Fruit fly (Drosophila melanogaster) S2 (cell line): ENCODE data around the gene Hsp70Bb.
"Not testable (repeated sequence)": the region's sequence is repeated elsewhere in the genome, so short reads cannot be mapped to it uniquely, and the experiment has no call there.

Source experiments
- CG8478 ChIP-seq: fragments of >200 bp; optimal IDR thresholded peaks from 2 replicates; lab custom pipeline; 2018
- CTCF ChIP-seq, 2 experiments: fragments of >200 bp; optimal IDR thresholded peaks; 2 replicates each; lab custom pipeline; 2018

The Hsp70Bb gene

dm6 chr3R:12505493-12505892 is at the start of gene Hsp70Bb:
Gene Hsp70Bb (plus strand): TSS chr3R:12505793.
- TF ChIP-seq CG8478 (lab: Kevin White, UChicago); CTCF (optimal IDR thresholded peaks at IDR 0.05; lab: Kevin White, UChicago): not testable (repeated sequence)

- TF ChIP-seq CG8478 (lab: Kevin White, UChicago) = no peak
- TF ChIP-seq CTCF (optimal IDR thresholded peaks at IDR 0.05; lab: Kevin White, UChicago) = no peak
Measured at dm6 chr3R:12456370-12456940, 49.1 kb upstream of the Hsp70Bb start, which contains the start of gene trus. Gene trus (plus strand): TSS chr3R:12456573.

- no peak for TF ChIP-seq CTCF (optimal IDR thresholded peaks at IDR 0.05; lab: Kevin White, UChicago)
- no peak for TF ChIP-seq CG8478 (lab: Kevin White, UChicago)
Measured at dm6 chr3R:12459879-12460522, 45.6 kb upstream of the Hsp70Bb start, which contains the start of the genes CG5961 and Polr3C. Gene CG5961 (minus strand): TSS chr3R:12460294. Gene Polr3C (plus strand): TSS chr3R:12460414.

dm6 chr3R:12465198-12465597 is 40.4 kb upstream of the Hsp70Bb start, which contains the start of gene CG5608:
Gene CG5608 (minus strand): TSS chr3R:12465298.
- TF ChIP-seq CTCF (optimal IDR thresholded peaks at IDR 0.05; lab: Kevin White, UChicago); CG8478 (lab: Kevin White, UChicago): not testable (repeated sequence)

dm6 chr3R:12467675-12468074 is 37.9 kb upstream of the Hsp70Bb start, which contains the start of gene Hsp70Ba:
Gene Hsp70Ba (minus strand): TSS chr3R:12467776.
- not testable (repeated sequence) for TF ChIP-seq CTCF (optimal IDR thresholded peaks at IDR 0.05; lab: Kevin White, UChicago); CG8478 (lab: Kevin White, UChicago)

dm6 chr3R:12502210-12502609 is 3.4 kb upstream of the Hsp70Bb start, which contains the start of gene Hsp70Bbb:
Gene Hsp70Bbb (plus strand): TSS chr3R:12502510.
- TF ChIP-seq CTCF (optimal IDR thresholded peaks at IDR 0.05; lab: Kevin White, UChicago); CG8478 (lab: Kevin White, UChicago): not testable (repeated sequence)

dm6 chr3R:12508776-12509175 is 3.2 kb downstream of the Hsp70Bb start, which contains the start of gene Hsp70Bc:
Gene Hsp70Bc (plus strand): TSS chr3R:12509076.
- not testable (repeated sequence) for TF ChIP-seq CG8478 (lab: Kevin White, UChicago); CTCF (optimal IDR thresholded peaks at IDR 0.05; lab: Kevin White, UChicago)

- no peak for TF ChIP-seq CTCF (optimal IDR thresholded peaks at IDR 0.05; lab: Kevin White, UChicago)
- no peak for TF ChIP-seq CG8478 (lab: Kevin White, UChicago)
Measured at dm6 chr3R:12514997-12515396, 9.4 kb downstream of the Hsp70Bb start.

- TF ChIP-seq CTCF (optimal IDR thresholded peaks at IDR 0.05; lab: Kevin White, UChicago) (no peak), CG8478 (lab: Kevin White, UChicago) (no peak)
Measured at dm6 chr3R:12525888-12526287, 20.3 kb downstream of the Hsp70Bb start, which contains the start of gene Hug. Gene Hug (plus strand): TSS chr3R:12526188.

- TF ChIP-seq CG8478 (lab: Kevin White, UChicago) = no peak
- no peak for TF ChIP-seq CTCF (optimal IDR thresholded peaks at IDR 0.05; lab: Kevin White, UChicago)
Measured at dm6 chr3R:12542947-12543346, 37.4 kb downstream of the Hsp70Bb start.

dm6 chr3R:12548229-12548628 is 42.6 kb downstream of the Hsp70Bb start, which contains the start of gene Octbeta3R:
Gene Octbeta3R (minus strand): TSS chr3R:12548229.
- TF ChIP-seq CTCF (optimal IDR thresholded peaks at IDR 0.05; lab: Kevin White, UChicago) (no peak), CG8478 (lab: Kevin White, UChicago) (no peak)
